Fruit fly (Drosophila melanogaster): Measurements from ENCODE around the gene pip.

pip gene

dm6 chr3L:19263480-19264140, 73.8 kb downstream of the pip start, which contains the start of the genes CG42374 and Mettl5 (continued):
- TF ChIP-seq lbe (GFP tag; optimal IDR thresholded peaks at IDR 0.05) = no peak
- no peak for TF ChIP-seq sisA (GFP tag; IDR thresholded peaks at IDR 0.05)
- TF ChIP-seq CG6791 (GFP tag; IDR thresholded peaks at IDR 0.05; ENCODE audit: partially characterized antibody) = no peak
- TF ChIP-seq dysf (GFP tag; IDR thresholded peaks at IDR 0.05) = peak; percentile 70
- TF ChIP-seq Dbx (GFP tag; IDR thresholded peaks at IDR 0.05) = no peak; the same call in 2 of the 3 replicates
- TF ChIP-seq ERR (GFP tag; optimal IDR thresholded peaks at IDR 0.05) = no peak
- TF ChIP-seq CoRest (tag; optimal IDR thresholded peaks at IDR 0.05) = no peak
- peak; percentile 61 for TF ChIP-seq Atf6 (GFP tag; IDR thresholded peaks at IDR 0.05)
- no peak for TF ChIP-seq Lim3 (GFP tag; IDR thresholded peaks at IDR 0.05)
- TF ChIP-seq CG2875 (GFP tag; optimal IDR thresholded peaks at IDR 0.05) = no peak
- TF ChIP-seq vvl (GFP tag; IDR thresholded peaks at IDR 0.05) = peak; percentile 75
- no peak for TF ChIP-seq peb (GFP tag; IDR thresholded peaks at IDR 0.05)
- peak; percentile 24 for TF ChIP-seq kah (GFP tag; optimal IDR thresholded peaks at IDR 0.05)
- TF ChIP-seq CG8388 (GFP tag; optimal IDR thresholded peaks at IDR 0.05) = peak; percentile 38
- no peak for TF ChIP-seq CG4707 (GFP tag; optimal IDR thresholded peaks at IDR 0.05)
- peak; percentile 30 for TF ChIP-seq NfI (GFP tag; optimal IDR thresholded peaks at IDR 0.05)
- no peak for TF ChIP-seq trem (tag; optimal IDR thresholded peaks at IDR 0.05)
- TF ChIP-seq pan (optimal IDR thresholded peaks at IDR 0.05) = no peak
- TF ChIP-seq pan (GFP tag; optimal IDR thresholded peaks at IDR 0.05 in 1 of 2, IDR thresholded peaks at IDR 0.05 in 1 of 2) = peak in 1 of 2 experiments; percentile 71
- no peak for TF ChIP-seq Hand (GFP tag; optimal IDR thresholded peaks at IDR 0.05)
- no peak for TF ChIP-seq CG14667 (GFP tag; IDR thresholded peaks at IDR 0.05)
- no peak for TF ChIP-seq CG3847 (GFP tag; IDR thresholded peaks at IDR 0.05)
- TF ChIP-seq CG9876 (GFP tag; optimal IDR thresholded peaks at IDR 0.05) = no peak
- TF ChIP-seq sens-2 (GFP tag; IDR thresholded peaks at IDR 0.05) = no peak
- peak; percentile 39 for TF ChIP-seq Asciz (GFP tag; optimal IDR thresholded peaks at IDR 0.05)
- TF ChIP-seq CG6654 (GFP tag; optimal IDR thresholded peaks at IDR 0.05) = no peak
- no peak for TF ChIP-seq Spps (tag; optimal IDR thresholded peaks at IDR 0.05)
- TF ChIP-seq CG12942 (GFP tag; optimal IDR thresholded peaks at IDR 0.05) = no peak
- TF ChIP-seq H2.0 (GFP tag; IDR thresholded peaks at IDR 0.05) = no peak
- TF ChIP-seq CG10565 (GFP tag; optimal IDR thresholded peaks at IDR 0.05) = no peak
- no peak for TF ChIP-seq Vsx1 (GFP tag; optimal IDR thresholded peaks at IDR 0.05)
- no peak for TF ChIP-seq knrl (GFP tag; IDR thresholded peaks at IDR 0.05; ENCODE audit: partially characterized antibody)
- TF ChIP-seq Antp (GFP tag; optimal IDR thresholded peaks at IDR 0.05) = no peak
- no peak for TF ChIP-seq pros (GFP tag; optimal IDR thresholded peaks at IDR 0.05)
- TF ChIP-seq mam (GFP tag; optimal IDR thresholded peaks at IDR 0.05) = no peak
- no peak for TF ChIP-seq jigr1 (GFP tag; IDR thresholded peaks at IDR 0.05)
- TF ChIP-seq btn (GFP tag; optimal IDR thresholded peaks at IDR 0.05) = no peak
- TF ChIP-seq onecut (GFP tag; IDR thresholded peaks at IDR 0.05) = 0 out of 2 replicates have a peak, but pooled peaks have one; percentile 4
- no peak for TF ChIP-seq Tbp (GFP tag; optimal IDR thresholded peaks at IDR 0.05)
- TF ChIP-seq Lpt (GFP tag; optimal IDR thresholded peaks at IDR 0.05) = no peak
- no peak for TF ChIP-seq CG30431 (GFP tag; optimal IDR thresholded peaks at IDR 0.05)
- TF ChIP-seq danr (GFP tag; IDR thresholded peaks at IDR 0.05) = no peak
- TF ChIP-seq mld (GFP tag; IDR thresholded peaks at IDR 0.05; ENCODE audit: partially characterized antibody) = no peak
- TF ChIP-seq bigmax (GFP tag; optimal IDR thresholded peaks at IDR 0.05) = no peak
- TF ChIP-seq CG17186 (GFP tag; optimal IDR thresholded peaks at IDR 0.05) = no peak
- no peak for TF ChIP-seq CG7928 (GFP tag; optimal IDR thresholded peaks at IDR 0.05)
- TF ChIP-seq CG12155 (GFP tag; optimal IDR thresholded peaks at IDR 0.05) = no peak
- no peak for TF ChIP-seq CG15696 (tag; optimal IDR thresholded peaks at IDR 0.05)
- TF ChIP-seq ken (GFP tag; IDR thresholded peaks at IDR 0.05) = no peak
- TF ChIP-seq CG18619 (GFP tag; optimal IDR thresholded peaks at IDR 0.05) = peak; percentile 24
- TF ChIP-seq wek (GFP tag; optimal IDR thresholded peaks at IDR 0.05) = no peak
